Worm (Caenorhabditis elegans) whole organism, L1 larva: Measurements from ENCODE around the gene C52B9.4.
A peak's percentile ranks its signal among the peaks of the same experiment; 100 is the strongest.

ENCODE experiments used
- C04F5.9 ChIP-seq: sonication (generic microtip); optimal IDR thresholded peaks from 2 replicates; lab custom pipeline; 2016; ENCODE audit warnings: missing genetic modification characterization, missing compliant biosample characterization
- C16A3.4 ChIP-seq: fragments of 150-350 bp; optimal IDR thresholded peaks from 2 replicates; lab custom pipeline; 2014; ENCODE audit warnings: missing biosample characterization, missing genetic modification characterization
- F16B12.6 ChIP-seq: fragments of 150-350 bp; optimal IDR thresholded peaks from 2 replicates; lab custom pipeline; 2014; ENCODE audit warnings: missing biosample characterization, missing genetic modification characterization
- Y116A8C.19 ChIP-seq: sonication (generic microtip); optimal IDR thresholded peaks from 2 replicates; lab custom pipeline; 2016; ENCODE audit warnings: missing compliant biosample characterization, missing genetic modification characterization, borderline replicate concordance
- ama-1 ChIP-seq: fragments of 150-350 bp; optimal IDR thresholded peaks from 2 replicates; lab custom pipeline; 2014
- ceh-8 ChIP-seq: fragments of 200-800 bp; sonication (Bioruptor generic); optimal IDR thresholded peaks from 2 replicates; lab custom pipeline; 2018; ENCODE audit warnings: mild to moderate bottlenecking, missing genetic modification characterization, moderate library complexity, missing compliant biosample characterization
- ceh-82 ChIP-seq, 3 experiments: fragments of 150-350 bp in 1 of 3; sonication (generic microtip) in 2 of 3; optimal IDR thresholded peaks; 2 replicates each; lab custom pipeline; 2014 to 2017; ENCODE audit warnings: missing biosample characterization in 3 of 3, missing genetic modification characterization in 3 of 3
- ceh-90 ChIP-seq: sonication (generic microtip); optimal IDR thresholded peaks from 2 replicates; lab custom pipeline; 2016; ENCODE audit warnings: missing genetic modification characterization, missing compliant biosample characterization
- ces-1 ChIP-seq: fragments of 150-350 bp; optimal IDR thresholded peaks from 2 replicates; lab custom pipeline; 2014; ENCODE audit warnings: missing biosample characterization, missing genetic modification reagents, missing genetic modification characterization
- dpl-1 ChIP-seq, 3 experiments: fragments of 150-350 bp in 2 of 3; sonication (generic microtip) in 1 of 3; optimal IDR thresholded peaks; 2 replicates each; lab custom pipeline; 2014 to 2017; ENCODE audit warnings: missing biosample characterization in 3 of 3, missing genetic modification characterization in 3 of 3, missing genetic modification reagents in 3 of 3
- efl-1 ChIP-seq, 4 experiments: fragments of 150-350 bp; optimal IDR thresholded peaks in 3 of 4; peaks in 1 of 4; 1 replicate in 1 of 4; 2 replicates in 3 of 4; lab custom pipeline; 2014; ENCODE audit warnings: missing biosample characterization in 2 of 4, missing genetic modification characterization in 2 of 4, missing genetic modification reagents in 2 of 4
- efl-3 ChIP-seq: fragments of 200-800 bp; sonication (Bioruptor generic); optimal IDR thresholded peaks from 2 replicates; lab custom pipeline; 2018; ENCODE audit warnings: mild to moderate bottlenecking, missing genetic modification characterization, missing compliant biosample characterization
- egl-13 ChIP-seq: sonication (generic microtip); optimal IDR thresholded peaks from 2 replicates; lab custom pipeline; 2016; ENCODE audit warnings: missing genotype, missing genetic modification reagents, missing genetic modification characterization, missing compliant biosample characterization
- elt-3 ChIP-seq, 6 experiments: fragments of 150-350 bp in 1 of 6; sonication (generic microtip); optimal IDR thresholded peaks; 2 replicates each; lab custom pipeline; 2017 to 2018; ENCODE audit warnings: missing biosample characterization in 6 of 6, missing genetic modification characterization in 6 of 6, inconsistent platforms in 1 of 6
- ets-5 ChIP-seq: fragments of 200-800 bp; sonication (Bioruptor generic); IDR thresholded peaks from 2 replicates; pipeline ENCODE4 v1.3.6; 2022; ENCODE audit warnings: missing genetic modification characterization, missing compliant biosample characterization
- grh-1 ChIP-seq: fragments of 200-800 bp; sonication (Bioruptor generic); IDR thresholded peaks from 2 replicates; pipeline ENCODE4 v1.3.6; 2022; ENCODE audit warnings: missing genetic modification reagents, missing genetic modification characterization, missing compliant biosample characterization
- hlh-17 ChIP-seq: fragments of 200-800 bp; sonication (Bioruptor generic); optimal IDR thresholded peaks from 2 replicates; lab custom pipeline; 2018; ENCODE audit warnings: missing genetic modification characterization, mild to moderate bottlenecking, missing compliant biosample characterization, moderate library complexity, borderline replicate concordance
- hlh-4 ChIP-seq: sonication (generic microtip); optimal IDR thresholded peaks from 2 replicates; lab custom pipeline; 2016; ENCODE audit warnings: mild to moderate bottlenecking, missing genetic modification characterization, missing compliant biosample characterization
- irx-1 ChIP-seq: sonication (generic microtip); optimal IDR thresholded peaks from 2 replicates; lab custom pipeline; 2016; ENCODE audit warnings: missing genetic modification characterization, missing compliant biosample characterization
- lin-14 ChIP-seq: fragments of 200-800 bp; sonication (Bioruptor generic); optimal IDR thresholded peaks from 2 replicates; lab custom pipeline; 2018; ENCODE audit warnings: mild to moderate bottlenecking, missing genetic modification characterization, moderate library complexity, missing compliant biosample characterization
- lin-35 ChIP-seq, 2 experiments: fragments of 150-350 bp; optimal IDR thresholded peaks; 2 replicates each; lab custom pipeline; 2014; ENCODE audit warnings: missing biosample characterization in 2 of 2, missing genetic modification characterization in 2 of 2, missing genetic modification reagents in 2 of 2
- lin-39 ChIP-seq: fragments of 150-350 bp; optimal IDR thresholded peaks from 2 replicates; lab custom pipeline; 2014; ENCODE audit warnings: missing biosample characterization, missing genetic modification reagents, missing genetic modification characterization
- lir-3 ChIP-seq: sonication (generic microtip); optimal IDR thresholded peaks from 2 replicates; lab custom pipeline; 2016; ENCODE audit warnings: mild to moderate bottlenecking, missing genetic modification characterization, moderate library complexity, missing compliant biosample characterization; ENCODE audit not compliant: poor library complexity
- lsy-2 ChIP-seq, 2 experiments: fragments of 150-350 bp; optimal IDR thresholded peaks; 2 replicates each; lab custom pipeline; 2014; ENCODE audit warnings: missing biosample characterization in 2 of 2, missing genetic modification characterization in 2 of 2
- mep-1 ChIP-seq: fragments of 150-350 bp; optimal IDR thresholded peaks from 2 replicates; lab custom pipeline; 2014; ENCODE audit warnings: missing biosample characterization, missing genetic modification characterization
- nhr-19 ChIP-seq: fragments of 200-800 bp; sonication (Bioruptor generic); conservative IDR thresholded peaks from 2 replicates; pipeline ENCODE4 v1.3.6; 2022; ENCODE audit warnings: missing genetic modification characterization, missing compliant biosample characterization
- nhr-20 ChIP-seq: sonication (generic microtip); optimal IDR thresholded peaks from 2 replicates; lab custom pipeline; 2016; ENCODE audit warnings: mild to moderate bottlenecking, missing genetic modification characterization, missing compliant biosample characterization
- nhr-237 ChIP-seq: fragments of 150-350 bp; optimal IDR thresholded peaks from 2 replicates; lab custom pipeline; 2014; ENCODE audit warnings: missing biosample characterization, missing genetic modification characterization
- nhr-28 ChIP-seq: fragments of 150-350 bp; optimal IDR thresholded peaks from 2 replicates; lab custom pipeline; 2014; ENCODE audit warnings: missing biosample characterization, missing genetic modification characterization
- nhr-71 ChIP-seq: sonication (generic microtip); optimal IDR thresholded peaks from 2 replicates; lab custom pipeline; 2016; ENCODE audit warnings: mild to moderate bottlenecking, missing genetic modification characterization, moderate library complexity, missing compliant biosample characterization
- nhr-85 ChIP-seq: sonication (generic microtip); peaks from one replicate; lab custom pipeline; 2016; ENCODE audit warnings: missing genetic modification characterization, inconsistent platforms, missing compliant biosample characterization
- nhr-90 ChIP-seq: sonication (generic microtip); optimal IDR thresholded peaks from 2 replicates; lab custom pipeline; 2016; ENCODE audit warnings: mild to moderate bottlenecking, missing genetic modification characterization, missing compliant biosample characterization; ENCODE audit not compliant: poor library complexity
- rnt-1 ChIP-seq: sonication (generic microtip); optimal IDR thresholded peaks from 2 replicates; lab custom pipeline; 2016; ENCODE audit warnings: mild to moderate bottlenecking, missing genetic modification characterization, moderate library complexity, missing compliant biosample characterization
- snpc-4 ChIP-seq: fragments of 150-350 bp; optimal IDR thresholded peaks from 2 replicates; lab custom pipeline; 2014; ENCODE audit warnings: missing biosample characterization, missing genetic modification characterization
- snu-23 ChIP-seq: sonication (generic microtip); optimal IDR thresholded peaks from 2 replicates; lab custom pipeline; 2016; ENCODE audit warnings: missing genetic modification characterization, missing compliant biosample characterization
- sox-4 ChIP-seq: sonication (generic microtip); optimal IDR thresholded peaks from 2 replicates; lab custom pipeline; 2016; ENCODE audit warnings: missing genetic modification characterization, missing compliant biosample characterization
- sup-37 ChIP-seq: fragments of 200-800 bp; sonication (Bioruptor generic); optimal IDR thresholded peaks from 2 replicates; lab custom pipeline; 2018; ENCODE audit warnings: mild to moderate bottlenecking, missing genetic modification characterization, missing compliant biosample characterization
- tlp-1 ChIP-seq: fragments of 150-350 bp; optimal IDR thresholded peaks from 2 replicates; lab custom pipeline; 2014; ENCODE audit warnings: missing biosample characterization, missing genetic modification characterization
- unc-86 ChIP-seq: sonication (generic microtip); optimal IDR thresholded peaks from 2 replicates; lab custom pipeline; 2016; ENCODE audit warnings: missing genetic modification characterization, missing compliant biosample characterization
- unc-98 ChIP-seq: fragments of 200-800 bp; sonication (Bioruptor generic); IDR thresholded peaks from 2 replicates; pipeline ENCODE4 v1.3.6; 2022; ENCODE audit warnings: missing genetic modification characterization, missing compliant biosample characterization
- vab-15 ChIP-seq: sonication (generic microtip); optimal IDR thresholded peaks from 2 replicates; lab custom pipeline; 2017; ENCODE audit warnings: missing genotype, mild to moderate bottlenecking, missing genetic modification characterization, missing compliant biosample characterization
- xbp-1 ChIP-seq: sonication (generic microtip); optimal IDR thresholded peaks from 2 replicates; lab custom pipeline; 2016; ENCODE audit warnings: missing genetic modification characterization, missing compliant biosample characterization
- ztf-11 ChIP-seq, 2 experiments: sonication (generic microtip); optimal IDR thresholded peaks; 2 replicates each; lab custom pipeline; 2016 to 2017; ENCODE audit warnings: missing genetic modification characterization in 2 of 2, missing biosample characterization in 1 of 2, missing compliant biosample characterization in 1 of 2

C52B9.4 gene

ce11 chrX:4254782-4255181 lies 5.7 kb upstream of the C52B9.4 start, which contains the start of gene taf-11.1:
taf-11.1 (plus strand) TSS chrX:4255170.
- TF ChIP-seq F16B12.6 (tag; lab: Kevin White, UChicago) (peak; percentile 30), lsy-2 (tag; optimal IDR thresholded peaks at IDR 0.05; lab: Kevin White, UChicago) (peak in 1 of 2 experiments; percentile 24), hlh-17 (GFP tag; lab: Kevin White, UChicago) (no peak), lin-14 (GFP tag; lab: Kevin White, UChicago) (peak; percentile 67), nhr-85 (tag; lab: Kevin White, UChicago) (peak; percentile 68), nhr-90 (tag; lab: Kevin White, UChicago) (no peak), lin-35 (GFP tag; optimal IDR thresholded peaks at IDR 0.05; lab: Kevin White, UChicago) (peak in 1 of 2 experiments; percentile 53), nhr-71 (tag; lab: Kevin White, UChicago) (peak; percentile 29), egl-13 (tag; lab: Kevin White, UChicago) (no peak), nhr-20 (tag; lab: Kevin White, UChicago) (peak; percentile 2), efl-3 (no peak), snpc-4 (tag; lab: Kevin White, UChicago) (no peak), rnt-1 (tag; lab: Kevin White, UChicago) (peak; percentile 29), unc-98 (GFP tag; lab: Robert Waterston, UW) (no peak), ceh-8 (GFP tag; lab: Kevin White, UChicago) (no peak), xbp-1 (tag; lab: Kevin White, UChicago) (peak; percentile 11), snu-23 (GFP tag; lab: Kevin White, UChicago) (peak; percentile 49), hlh-4 (tag; lab: Kevin White, UChicago) (no peak), dpl-1 (GFP tag; optimal IDR thresholded peaks at IDR 0.05; lab: Kevin White, UChicago) (peak in 2 of 3 experiments; percentile 16 to 34), tlp-1 (tag; lab: Kevin White, UChicago) (no peak), Y116A8C.19 (no peak), sox-4 (tag; lab: Kevin White, UChicago) (no peak), ets-5 (GFP tag; lab: Robert Waterston, UW) (no peak), efl-1 (optimal IDR thresholded peaks at IDR 0.05; lab: Kevin White, UChicago) (no peak), efl-1 (GFP tag; optimal IDR thresholded peaks at IDR 0.05 in 1 of 2; lab: Kevin White, UChicago) (peak in 1 of 2 experiments; percentile 32), sup-37 (GFP tag; lab: Kevin White, UChicago) (no peak), mep-1 (peak; percentile 26), ceh-82 (tag; optimal IDR thresholded peaks at IDR 0.05; lab: Kevin White, UChicago) (no peak)

ce11 chrX:4255366-4255765 lies 5.1 kb upstream of the C52B9.4 start:
- TF ChIP-seq grh-1 (GFP tag; lab: Robert Waterston, UW) = no peak
- no peak for TF ChIP-seq unc-98 (GFP tag; lab: Robert Waterston, UW)
- no peak for TF ChIP-seq unc-86 (tag; lab: Kevin White, UChicago)
- TF ChIP-seq lin-39 = no peak
- TF ChIP-seq irx-1 (tag; lab: Kevin White, UChicago) = no peak
- TF ChIP-seq elt-3 (tag; optimal IDR thresholded peaks at IDR 0.05; lab: Kevin White, UChicago) = no peak
- TF ChIP-seq nhr-71 (tag; lab: Kevin White, UChicago) = no peak
- no peak for TF ChIP-seq C16A3.4 (tag; lab: Kevin White, UChicago)
- TF ChIP-seq vab-15 (tag; lab: Kevin White, UChicago) = no peak
- no peak for TF ChIP-seq C04F5.9 (tag; lab: Kevin White, UChicago)
- TF ChIP-seq efl-1 (optimal IDR thresholded peaks at IDR 0.05; lab: Kevin White, UChicago) = no peak
- no peak for TF ChIP-seq efl-1 (GFP tag; optimal IDR thresholded peaks at IDR 0.05 in 1 of 2; lab: Kevin White, UChicago)
- no peak for TF ChIP-seq nhr-28 (tag; lab: Kevin White, UChicago)

- TF ChIP-seq lin-35 (GFP tag; optimal IDR thresholded peaks at IDR 0.05; lab: Kevin White, UChicago) (no peak), lir-3 (tag; lab: Kevin White, UChicago) (no peak), ces-1 (GFP tag; lab: Kevin White, UChicago) (no peak), nhr-237 (tag; lab: Kevin White, UChicago) (no peak), egl-13 (tag; lab: Kevin White, UChicago) (no peak), nhr-19 (GFP tag; lab: Robert Waterston, UW) (no peak), ceh-82 (tag; optimal IDR thresholded peaks at IDR 0.05; lab: Kevin White, UChicago) (no peak), ama-1 (lab: Kevin White, UChicago) (no peak), ztf-11 (tag; optimal IDR thresholded peaks at IDR 0.05; lab: Kevin White, UChicago) (no peak), nhr-71 (tag; lab: Kevin White, UChicago) (no peak), ceh-90 (tag; lab: Kevin White, UChicago) (no peak), tlp-1 (tag; lab: Kevin White, UChicago) (no peak), nhr-20 (tag; lab: Kevin White, UChicago) (no peak)
- TF ChIP-seq, all 84 proteins: peak for 0
These were observed 3.7 kb upstream of the C52B9.4 start, which contains the start of gene srv-6 for ce11 chrX:4256761-4257160. srv-6 (plus strand) TSS chrX:4257061.
